Fruit fly (Drosophila melanogaster) whole organism, embryonic: Measurements from ENCODE around the gene ACXB.

Experiments
- Bdp1 ChIP-seq: fragments of 200-800 bp; sonication (Bioruptor generic); optimal IDR thresholded peaks from 3 replicates; lab custom pipeline; 2016; ENCODE audit warnings: missing biosample characterization, missing genetic modification characterization
- CG10267 ChIP-seq: fragments of 200-800 bp; sonication (Bioruptor generic); optimal IDR thresholded peaks from 2 replicates; lab custom pipeline; 2018; ENCODE audit warnings: missing biosample characterization, mild to moderate bottlenecking, missing genetic modification characterization, moderate library complexity
- CG10654 ChIP-seq: fragments of 200-800 bp; sonication (Bioruptor generic); optimal IDR thresholded peaks from 2 replicates; lab custom pipeline; 2016; ENCODE audit warnings: missing biosample characterization, missing genetic modification characterization
- CG11696 ChIP-seq: fragments of 200-800 bp; sonication (Bioruptor generic); IDR thresholded peaks from 2 replicates; pipeline ENCODE4 v1.3.6; 2022; ENCODE audit warnings: missing biosample characterization, missing genetic modification characterization
- CG13296 ChIP-seq: fragments of 200-800 bp; sonication (Bioruptor generic); optimal IDR thresholded peaks from 3 replicates; lab custom pipeline; 2018; ENCODE audit warnings: missing biosample characterization, mild to moderate bottlenecking, missing genetic modification characterization
- CG14014 ChIP-seq: fragments of 200-800 bp; sonication (Bioruptor generic); IDR thresholded peaks from 2 replicates; pipeline ENCODE4 v1.3.6; 2022; ENCODE audit warnings: missing biosample characterization, missing genetic modification characterization
- CG14667 ChIP-seq: fragments of 200-800 bp; sonication (Bioruptor generic); IDR thresholded peaks from 2 replicates; pipeline ENCODE4 v1.3.6; 2022; ENCODE audit warnings: missing biosample characterization, missing genetic modification characterization
- CG16863 ChIP-seq: fragments of 200-800 bp; sonication (Bioruptor generic); optimal IDR thresholded peaks from 3 replicates; lab custom pipeline; 2016; ENCODE audit warnings: missing biosample characterization, missing genetic modification characterization
- CG17361 ChIP-seq: fragments of 200-800 bp; sonication (Bioruptor generic); IDR thresholded peaks from 3 replicates; pipeline ENCODE4 v1.3.6; 2022; ENCODE audit warnings: missing biosample characterization, missing genetic modification characterization
- CG3995 ChIP-seq: fragments of 200-800 bp; sonication (Bioruptor generic); optimal IDR thresholded peaks from 3 replicates; lab custom pipeline; 2016; ENCODE audit warnings: missing biosample characterization, missing genetic modification characterization
- CG4360 ChIP-seq: fragments of 200-800 bp; sonication (Bioruptor generic); IDR thresholded peaks from 2 replicates; pipeline ENCODE4 v1.3.6; 2022; ENCODE audit warnings: missing biosample characterization, missing genetic modification characterization
- CG6175 ChIP-seq: fragments of 200-800 bp; sonication (Bioruptor generic); IDR thresholded peaks from 3 replicates; pipeline ENCODE4 v1.3.6; 2022; ENCODE audit warnings: missing biosample characterization, missing genetic modification characterization
- Deaf1 ChIP-seq: fragments of 200-800 bp; optimal IDR thresholded peaks from 3 replicates; lab custom pipeline; 2019; ENCODE audit warnings: missing biosample characterization, mild to moderate bottlenecking, missing genetic modification characterization, moderate library complexity
- Hmr ChIP-seq: fragments of 200-800 bp; sonication (Bioruptor generic); optimal IDR thresholded peaks from 3 replicates; lab custom pipeline; 2017; ENCODE audit warnings: mild to moderate bottlenecking, missing biosample characterization, missing genetic modification reagents, missing genetic modification characterization
- Jarid2 ChIP-seq: fragments of 200-800 bp; sonication (Bioruptor generic); optimal IDR thresholded peaks from 3 replicates; lab custom pipeline; 2017; ENCODE audit warnings: mild to moderate bottlenecking, missing biosample characterization, missing genetic modification reagents, missing genetic modification characterization
- Kr ChIP-seq: fragments of 200-800 bp; sonication (Bioruptor generic); optimal IDR thresholded peaks from 2 replicates; lab custom pipeline; 2017; ENCODE audit warnings: missing biosample characterization, mild to moderate bottlenecking, missing genetic modification characterization
- NFAT ChIP-seq: fragments of 200-800 bp; sonication (Bioruptor generic); IDR thresholded peaks from 2 replicates; pipeline ENCODE4 v1.3.6; 2022; ENCODE audit warnings: missing biosample characterization, missing genetic modification characterization
- NK7.1 ChIP-seq: fragments of 200-800 bp; sonication (Bioruptor generic); optimal IDR thresholded peaks from 3 replicates; lab custom pipeline; 2016; ENCODE audit warnings: missing biosample characterization, missing genetic modification characterization
- Nf-YC ChIP-seq: fragments of 200-800 bp; optimal IDR thresholded peaks from 3 replicates; lab custom pipeline; 2019; ENCODE audit warnings: missing biosample characterization, mild to moderate bottlenecking, missing genetic modification characterization, moderate library complexity
- Taf1 ChIP-seq: fragments of 200-800 bp; sonication (Bioruptor generic); IDR thresholded peaks from 2 replicates; pipeline ENCODE4 v1.3.6; 2022; ENCODE audit warnings: missing biosample characterization, missing genetic modification characterization
- YL-1 ChIP-seq: fragments of 200-800 bp; sonication (Bioruptor generic); optimal IDR thresholded peaks from 3 replicates; lab custom pipeline; 2017; ENCODE audit warnings: missing biosample characterization, mild to moderate bottlenecking, missing genetic modification characterization
- ase ChIP-seq: fragments of 200-800 bp; sonication (Bioruptor generic); IDR thresholded peaks from 3 replicates; pipeline ENCODE4 v1.3.6; 2022; ENCODE audit warnings: missing biosample characterization, missing genetic modification characterization
- grn ChIP-seq: fragments of 200-800 bp; sonication (Bioruptor generic); optimal IDR thresholded peaks from 3 replicates; lab custom pipeline; 2017; ENCODE audit warnings: missing biosample characterization, missing genetic modification characterization
- hbn ChIP-seq: fragments of 200-800 bp; sonication (Bioruptor generic); IDR thresholded peaks from 2 replicates; pipeline ENCODE4 v1.3.6; 2022; ENCODE audit warnings: missing biosample characterization, missing genetic modification characterization; ENCODE audit not compliant: partially characterized antibody
- hkb ChIP-seq, 2 experiments: fragments of 200-800 bp in 1 of 2; fragments of >200 bp in 1 of 2; sonication (Bioruptor generic) in 1 of 2; IDR thresholded peaks in 1 of 2; optimal IDR thresholded peaks in 1 of 2; 2 replicates each; pipeline versions ENCODE4 v1.3.6 to Lab custom; 2017 to 2022; ENCODE audit warnings: missing biosample characterization in 1 of 2, missing genetic modification characterization in 1 of 2
- jigr1 ChIP-seq: fragments of 200-800 bp; sonication (Bioruptor generic); IDR thresholded peaks from 3 replicates; pipeline ENCODE4 v1.3.6; 2022; ENCODE audit warnings: missing biosample characterization, missing genetic modification characterization
- nom ChIP-seq: fragments of 200-800 bp; sonication (Bioruptor generic); optimal IDR thresholded peaks from 2 replicates; lab custom pipeline; 2017; ENCODE audit warnings: missing biosample characterization, missing genetic modification characterization, mild to moderate bottlenecking, moderate library complexity, missing genetic modification reagents
- odd ChIP-seq: fragments of 200-800 bp; sonication (Bioruptor generic); optimal IDR thresholded peaks from 2 replicates; lab custom pipeline; 2017; ENCODE audit warnings: missing biosample characterization, mild to moderate bottlenecking, missing genetic modification characterization
- onecut ChIP-seq: fragments of 200-800 bp; sonication (Bioruptor generic); IDR thresholded peaks from 2 replicates; pipeline ENCODE4 v1.3.6; 2022; ENCODE audit warnings: missing biosample characterization, missing genetic modification characterization
- org-1 ChIP-seq: fragments of 200-800 bp; sonication (Bioruptor generic); optimal IDR thresholded peaks from 2 replicates; lab custom pipeline; 2017; ENCODE audit warnings: missing biosample characterization, missing genetic modification characterization
- p53 ChIP-seq: fragments of 200-800 bp; sonication (Bioruptor generic); optimal IDR thresholded peaks from 2 replicates; lab custom pipeline; 2016; ENCODE audit warnings: missing biosample characterization, missing genetic modification characterization
- phol ChIP-seq: fragments of 200-800 bp; sonication (Bioruptor generic); optimal IDR thresholded peaks from 3 replicates; lab custom pipeline; 2018; ENCODE audit warnings: missing biosample characterization, mild to moderate bottlenecking, missing genetic modification characterization, moderate library complexity
- pros ChIP-seq: fragments of 200-800 bp; sonication (Bioruptor generic); optimal IDR thresholded peaks from 3 replicates; lab custom pipeline; 2019; ENCODE audit warnings: missing biosample characterization, mild to moderate bottlenecking, missing genetic modification characterization, moderate library complexity
- pum ChIP-seq: fragments of 200-800 bp; sonication (Bioruptor generic); optimal IDR thresholded peaks from 2 replicates; lab custom pipeline; 2016; ENCODE audit warnings: missing biosample characterization, missing genetic modification characterization
- sim ChIP-seq: fragments of 200-800 bp; sonication (Bioruptor generic); IDR thresholded peaks from 2 replicates; pipeline ENCODE4 v1.3.6; 2022; ENCODE audit warnings: missing biosample characterization, missing genetic modification characterization
- slp2 ChIP-seq: fragments of 200-800 bp; sonication (Bioruptor generic); optimal IDR thresholded peaks from 2 replicates; lab custom pipeline; 2016; ENCODE audit warnings: missing biosample characterization, missing genetic modification characterization
- stc ChIP-seq: fragments of 200-800 bp; sonication (Bioruptor generic); IDR thresholded peaks from 2 replicates; pipeline ENCODE4 v1.3.6; 2022; ENCODE audit warnings: missing biosample characterization, missing genetic modification characterization
- stwl ChIP-seq: fragments of 200-800 bp; sonication (Bioruptor generic); optimal IDR thresholded peaks from 3 replicates; lab custom pipeline; 2018; ENCODE audit warnings: missing biosample characterization, mild to moderate bottlenecking, missing genetic modification characterization, moderate library complexity
- wdn ChIP-seq: fragments of 200-800 bp; sonication (Bioruptor generic); IDR thresholded peaks from 2 replicates; pipeline ENCODE4 v1.3.6; 2022; ENCODE audit warnings: missing biosample characterization, missing genetic modification characterization
- wor ChIP-seq: fragments of 200-800 bp; sonication (Bioruptor generic); IDR thresholded peaks from 2 replicates; pipeline ENCODE4 v1.3.6; 2022; ENCODE audit warnings: missing biosample characterization, missing genetic modification characterization
- z ChIP-seq: fragments of 200-800 bp; sonication (Bioruptor generic); IDR thresholded peaks from 3 replicates; pipeline ENCODE4 v1.3.6; 2022; ENCODE audit warnings: missing biosample characterization, missing genetic modification characterization
- zen ChIP-seq: fragments of 200-800 bp; sonication (Bioruptor generic); optimal IDR thresholded peaks from 3 replicates; lab custom pipeline; 2018; ENCODE audit warnings: missing biosample characterization, mild to moderate bottlenecking, missing genetic modification characterization, moderate library complexity
- zen2 ChIP-seq: fragments of 200-800 bp; sonication (Bioruptor generic); IDR thresholded peaks from 3 replicates; pipeline ENCODE4 v1.3.6; 2022; ENCODE audit warnings: missing biosample characterization, missing genetic modification characterization; ENCODE audit not compliant: partially characterized antibody

The ACXB gene

dm6 chr2L:12891651-12892050, 25.0 kb upstream of the ACXB start:
- peak; percentile 37; the same call in 1 of the 3 replicates for TF ChIP-seq CG17361 (GFP tag; lab: Robert Waterston, UW)
- no peak for TF ChIP-seq Jarid2 (GFP tag; lab: Kevin White, UChicago)
- TF ChIP-seq phol, result peak; percentile 36
- TF ChIP-seq zen, result peak; percentile 47

dm6 chr2L:12912230-12912629, 4.4 kb upstream of the ACXB start, which contains the start of gene ACXC:
Gene ACXC (plus strand): TSS chr2L:12912530.
- no peak for TF ChIP-seq odd (GFP tag; lab: Kevin White, UChicago)
- TF ChIP-seq CG14014 (GFP tag; lab: Robert Waterston, UW), result no peak
- TF ChIP-seq ase (GFP tag; lab: Robert Waterston, UW), result no peak
- no peak for TF ChIP-seq CG10654 (GFP tag; lab: Kevin White, UChicago)
- no peak for TF ChIP-seq Hmr (GFP tag; lab: Kevin White, UChicago)
- TF ChIP-seq NFAT (GFP tag; lab: Robert Waterston, UW), result no peak
- TF ChIP-seq org-1, result no peak
- no peak for TF ChIP-seq onecut (GFP tag; lab: Robert Waterston, UW)
- no peak for TF ChIP-seq pros (GFP tag; lab: Kevin White, UChicago)
- TF ChIP-seq grn (GFP tag; lab: Kevin White, UChicago), result no peak
- TF ChIP-seq z (GFP tag; lab: Robert Waterston, UW), result no peak
- no peak for TF ChIP-seq zen2 (GFP tag; lab: Robert Waterston, UW)
- TF ChIP-seq jigr1 (GFP tag; lab: Robert Waterston, UW), result no peak
- TF ChIP-seq CG11696 (GFP tag; lab: Robert Waterston, UW), result no peak
- TF ChIP-seq CG16863 (GFP tag; lab: Kevin White, UChicago), result no peak
- TF ChIP-seq, all 482 proteins: peak for 0

- TF ChIP-seq nom (GFP tag; lab: Kevin White, UChicago) (no peak), hkb (optimal IDR thresholded peaks at IDR 0.05; lab: Kevin White, UChicago) (no peak), hkb (GFP tag; IDR thresholded peaks at IDR 0.05; lab: Robert Waterston, UW) (no peak), CG3995 (GFP tag; lab: Kevin White, UChicago) (no peak), hbn (GFP tag; lab: Robert Waterston, UW) (no peak), Kr (GFP tag; lab: Kevin White, UChicago) (no peak), CG10267 (no peak), CG14667 (GFP tag; lab: Robert Waterston, UW) (no peak), z (GFP tag; lab: Robert Waterston, UW) (no peak)
These were observed 4.2 kb downstream of the ACXB start, which contains the start of gene ACXA for dm6 chr2L:12920791-12921190. Gene ACXA (plus strand): TSS chr2L:12921091.

- TF ChIP-seq YL-1 (GFP tag; lab: Kevin White, UChicago) (no peak), CG4360 (GFP tag; lab: Robert Waterston, UW) (no peak), wor (GFP tag; lab: Robert Waterston, UW) (no peak), onecut (GFP tag; lab: Robert Waterston, UW) (no peak), pum (GFP tag; lab: Kevin White, UChicago) (no peak), CG13296 (GFP tag; lab: Kevin White, UChicago) (no peak), Taf1 (GFP tag; lab: Robert Waterston, UW) (no peak), Nf-YC (no peak), NK7.1 (GFP tag; lab: Kevin White, UChicago) (no peak), stwl (tag; lab: Kevin White, UChicago) (no peak), sim (GFP tag; lab: Robert Waterston, UW) (no peak), Deaf1 (tag; lab: Kevin White, UChicago) (no peak), p53 (GFP tag; lab: Kevin White, UChicago) (no peak), stc (GFP tag; lab: Robert Waterston, UW) (no peak), odd (GFP tag; lab: Kevin White, UChicago) (no peak), Bdp1 (GFP tag; lab: Kevin White, UChicago) (no peak), CG6175 (GFP tag; lab: Robert Waterston, UW) (no peak), slp2 (GFP tag; lab: Kevin White, UChicago) (no peak), wdn (GFP tag; lab: Robert Waterston, UW) (no peak)
These were observed 8.7 kb downstream of the ACXB start, which contains the start of gene ACXE for dm6 chr2L:12925311-12925710. Gene ACXE (plus strand): TSS chr2L:12925611.
